Fruit fly (Drosophila melanogaster) whole organism, prepupa: ENCODE results near the gene Spn28F.

Experiments
- CG10631 ChIP-seq: fragments of 200-800 bp; sonication (Bioruptor generic); optimal IDR thresholded peaks from 2 replicates; lab custom pipeline; 2016; ENCODE audit warnings: missing biosample characterization, missing genetic modification characterization
- CG10669 ChIP-seq: fragments of 200-800 bp; sonication (Bioruptor generic); optimal IDR thresholded peaks from 3 replicates; lab custom pipeline; 2018; ENCODE audit warnings: missing biosample characterization, mild to moderate bottlenecking, missing genetic modification characterization, moderate library complexity
- CG11294 ChIP-seq: fragments of 200-800 bp; sonication (Bioruptor generic); IDR thresholded peaks from 2 replicates; pipeline ENCODE4 v1.3.6; 2022; ENCODE audit warnings: missing biosample characterization, missing genetic modification characterization
- CG11902 ChIP-seq: fragments of 200-800 bp; sonication (Bioruptor generic); optimal IDR thresholded peaks from 3 replicates; lab custom pipeline; 2016; ENCODE audit warnings: missing biosample characterization, missing genetic modification characterization
- CG15336 ChIP-seq: fragments of 200-800 bp; sonication (Bioruptor generic); IDR thresholded peaks from 2 replicates; pipeline ENCODE4 v1.3.6; 2022; ENCODE audit warnings: missing biosample characterization, missing genetic modification characterization
- CG31627 ChIP-seq: fragments of 200-800 bp; sonication (Bioruptor generic); optimal IDR thresholded peaks from 3 replicates; lab custom pipeline; 2016; ENCODE audit warnings: missing biosample characterization, missing genetic modification characterization
- CG32006 ChIP-seq: fragments of 200-800 bp; sonication (Bioruptor generic); optimal IDR thresholded peaks from 3 replicates; lab custom pipeline; 2017; ENCODE audit warnings: missing biosample characterization, mild to moderate bottlenecking, missing genetic modification characterization
- CG34406 ChIP-seq: fragments of 200-800 bp; sonication (Bioruptor generic); optimal IDR thresholded peaks from 3 replicates; lab custom pipeline; 2016; ENCODE audit warnings: missing biosample characterization, missing genetic modification characterization
- CG3919 ChIP-seq: fragments of 200-800 bp; sonication (Bioruptor generic); optimal IDR thresholded peaks from 3 replicates; lab custom pipeline; 2016; ENCODE audit warnings: missing biosample characterization, missing genetic modification characterization
- CG6163 ChIP-seq: fragments of 200-800 bp; sonication (Bioruptor generic); IDR thresholded peaks from 3 replicates; pipeline ENCODE4 v1.3.6; 2022; ENCODE audit warnings: missing biosample characterization, missing genetic modification characterization
- CG6808 ChIP-seq: fragments of 200-800 bp; sonication (Bioruptor generic); optimal IDR thresholded peaks from 3 replicates; lab custom pipeline; 2017; ENCODE audit warnings: missing biosample characterization, missing genetic modification characterization, mild to moderate bottlenecking, moderate library complexity, missing genetic modification reagents
- CG6854 ChIP-seq: fragments of 200-800 bp; sonication (Bioruptor generic); optimal IDR thresholded peaks from 2 replicates; lab custom pipeline; 2017; ENCODE audit warnings: missing biosample characterization, mild to moderate bottlenecking, missing genetic modification characterization
- CG8119 ChIP-seq: fragments of 200-800 bp; sonication (Bioruptor generic); IDR thresholded peaks from 3 replicates; pipeline ENCODE4 v1.3.6; 2022; ENCODE audit warnings: missing biosample characterization, missing genetic modification characterization
- CG8319 ChIP-seq: fragments of 200-800 bp; sonication (Bioruptor generic); optimal IDR thresholded peaks from 3 replicates; lab custom pipeline; 2016; ENCODE audit warnings: missing biosample characterization, missing genetic modification characterization
- CG8632 ChIP-seq: fragments of 200-800 bp; sonication (Bioruptor generic); optimal IDR thresholded peaks from 3 replicates; lab custom pipeline; 2016; ENCODE audit warnings: missing biosample characterization, missing genetic modification characterization
- Eip78C ChIP-seq: fragments of 200-800 bp; sonication (Bioruptor generic); peaks from one replicate; lab custom pipeline; 2016; ENCODE audit warnings: missing biosample characterization, missing genetic modification characterization
- Ets21C ChIP-seq: fragments of 200-800 bp; sonication (Bioruptor generic); optimal IDR thresholded peaks from 3 replicates; lab custom pipeline; 2016; ENCODE audit warnings: missing biosample characterization, missing genetic modification characterization
- Ets96B ChIP-seq: fragments of 200-800 bp; optimal IDR thresholded peaks from 2 replicates; lab custom pipeline; 2019; ENCODE audit warnings: missing biosample characterization, mild to moderate bottlenecking, missing genetic modification characterization, moderate library complexity
- Gug ChIP-seq: fragments of 200-800 bp; sonication (Bioruptor generic); IDR thresholded peaks from 2 replicates; pipeline ENCODE4 v1.3.6; 2022; ENCODE audit warnings: missing biosample characterization, missing genetic modification characterization
- Hr38 ChIP-seq: sonication (Bioruptor generic); optimal IDR thresholded peaks from 2 replicates; lab custom pipeline; 2016; ENCODE audit warnings: missing biosample characterization, missing genetic modification characterization
- Hr39 ChIP-seq: fragments of 200-800 bp; sonication (Bioruptor generic); optimal IDR thresholded peaks from 2 replicates; lab custom pipeline; 2016; ENCODE audit warnings: missing biosample characterization, missing genetic modification characterization
- Hr4 ChIP-seq: fragments of 200-800 bp; sonication (Bioruptor generic); optimal IDR thresholded peaks from 3 replicates; lab custom pipeline; 2016; ENCODE audit warnings: missing biosample characterization, missing genetic modification characterization
- Lpt ChIP-seq: fragments of 200-800 bp; sonication (Bioruptor generic); optimal IDR thresholded peaks from 3 replicates; lab custom pipeline; 2016; ENCODE audit warnings: missing biosample characterization, missing genetic modification characterization
- Met ChIP-seq: fragments of 200-800 bp; sonication (Bioruptor generic); optimal IDR thresholded peaks from 3 replicates; lab custom pipeline; 2016; ENCODE audit warnings: missing biosample characterization, missing genetic modification characterization
- OdsH ChIP-seq: fragments of 200-800 bp; sonication (Bioruptor generic); optimal IDR thresholded peaks from 3 replicates; lab custom pipeline; 2016; ENCODE audit warnings: missing biosample characterization, missing genetic modification characterization
- Smox ChIP-seq: fragments of 200-800 bp; sonication (Bioruptor generic); optimal IDR thresholded peaks from 3 replicates; lab custom pipeline; 2016; ENCODE audit warnings: missing biosample characterization, missing genetic modification characterization
- Sox102F ChIP-seq: fragments of 200-800 bp; sonication (Bioruptor generic); optimal IDR thresholded peaks from 2 replicates; lab custom pipeline; 2016; ENCODE audit warnings: missing biosample characterization, mild to moderate bottlenecking, missing genetic modification characterization
- Sox14 ChIP-seq: fragments of 200-800 bp; sonication (Bioruptor generic); optimal IDR thresholded peaks from 3 replicates; lab custom pipeline; 2016; ENCODE audit warnings: missing biosample characterization, missing genetic modification characterization
- Sox15 ChIP-seq: fragments of 200-800 bp; sonication (Bioruptor generic); optimal IDR thresholded peaks from 3 replicates; lab custom pipeline; 2016; ENCODE audit warnings: missing biosample characterization, missing genetic modification characterization
- achi ChIP-seq: fragments of 200-800 bp; sonication (Bioruptor generic); optimal IDR thresholded peaks from 3 replicates; lab custom pipeline; 2016; ENCODE audit warnings: missing biosample characterization, missing genetic modification characterization
- acj6 ChIP-seq: fragments of 200-800 bp; sonication (Bioruptor generic); optimal IDR thresholded peaks from 3 replicates; lab custom pipeline; 2016; ENCODE audit warnings: missing biosample characterization, missing genetic modification characterization
- esn ChIP-seq: fragments of 200-800 bp; sonication (Bioruptor generic); optimal IDR thresholded peaks from 2 replicates; lab custom pipeline; 2016; ENCODE audit warnings: missing biosample characterization, mild to moderate bottlenecking, missing genetic modification characterization, moderate library complexity
- lz ChIP-seq: fragments of 200-800 bp; sonication (Bioruptor generic); optimal IDR thresholded peaks from 3 replicates; lab custom pipeline; 2016; ENCODE audit warnings: missing biosample characterization, missing genetic modification characterization
- salr ChIP-seq, 2 experiments: fragments of 200-800 bp; sonication (Bioruptor generic); optimal IDR thresholded peaks; 3 replicates each; lab custom pipeline; 2016 to 2018; ENCODE audit warnings: missing biosample characterization in 2 of 2, missing genetic modification characterization in 2 of 2, mild to moderate bottlenecking in 1 of 2
- ss ChIP-seq, 2 experiments: fragments of 200-800 bp; sonication (Bioruptor generic); optimal IDR thresholded peaks; 2 replicates in 1 of 2; 3 replicates in 1 of 2; lab custom pipeline; 2017 to 2018; ENCODE audit warnings: mild to moderate bottlenecking in 2 of 2, missing biosample characterization in 2 of 2, missing genetic modification characterization in 2 of 2, moderate library complexity in 1 of 2
- svp ChIP-seq: fragments of 200-800 bp; sonication (Bioruptor generic); peaks from one replicate; lab custom pipeline; 2016; ENCODE audit warnings: missing biosample characterization, missing genetic modification characterization
- topi ChIP-seq: fragments of 200-800 bp; sonication (Bioruptor generic); optimal IDR thresholded peaks from 3 replicates; lab custom pipeline; 2016; ENCODE audit warnings: missing biosample characterization, missing genetic modification characterization

Spn28F gene

DNA sequence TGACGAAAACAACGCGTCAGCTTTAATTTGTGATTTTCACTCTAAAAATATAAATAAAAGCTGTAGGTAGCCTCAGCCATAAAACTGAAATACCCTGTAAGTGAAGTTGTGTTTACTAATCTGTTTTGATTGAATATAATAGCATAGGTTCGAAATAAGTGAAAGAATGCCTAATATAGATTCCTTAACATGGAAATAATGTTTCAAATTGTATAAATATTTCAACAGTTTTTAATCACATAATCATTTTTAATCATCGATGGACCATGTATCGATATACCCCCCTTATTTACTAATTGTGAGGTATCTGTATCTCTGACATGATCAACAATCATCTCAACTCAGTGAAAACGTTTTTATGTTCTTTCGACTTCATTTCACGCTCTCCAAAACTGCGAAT, 13.8 kb upstream of the Spn28F start (continued):
- TF ChIP-seq esn (GFP tag; lab: Kevin White, UChicago) (no peak), Sox14 (GFP tag; lab: Kevin White, UChicago) (no peak), CG6808 (GFP tag; lab: Kevin White, UChicago) (no peak), CG15336 (GFP tag; lab: Robert Waterston, UW) (peak; percentile 39; the same call in 1 of the 2 replicates), OdsH (no peak), Ets21C (GFP tag; lab: Kevin White, UChicago) (no peak), Gug (GFP tag; lab: Robert Waterston, UW) (no peak), CG34406 (no peak), CG3919 (GFP tag; lab: Kevin White, UChicago) (no peak), CG8319 (no peak), CG31627 (GFP tag; lab: Kevin White, UChicago) (no peak), CG6854 (GFP tag; lab: Kevin White, UChicago) (no peak), Sox102F (no peak), Hr39 (GFP tag; lab: Kevin White, UChicago) (no peak), CG8119 (GFP tag; lab: Robert Waterston, UW) (0 out of 3 replicates have a peak, but pooled peaks have one; percentile 40), salr (GFP tag; optimal IDR thresholded peaks at IDR 0.05; lab: Kevin White, UChicago) (no peak), Lpt (GFP tag; lab: Kevin White, UChicago) (no peak), Sox15 (GFP tag; lab: Kevin White, UChicago) (no peak), CG10669 (no peak), ss (GFP tag; optimal IDR thresholded peaks at IDR 0.05; lab: Kevin White, UChicago) (no peak), CG8632 (GFP tag; lab: Kevin White, UChicago) (no peak), CG32006 (GFP tag; lab: Kevin White, UChicago) (no peak), CG11294 (GFP tag; lab: Robert Waterston, UW) (peak; percentile 20; the same call in 1 of the 2 replicates), CG6163 (no peak), Met (peak; percentile 27), Eip78C (GFP tag; lab: Kevin White, UChicago) (no peak), Smox (no peak), Hr4 (no peak)

DNA sequence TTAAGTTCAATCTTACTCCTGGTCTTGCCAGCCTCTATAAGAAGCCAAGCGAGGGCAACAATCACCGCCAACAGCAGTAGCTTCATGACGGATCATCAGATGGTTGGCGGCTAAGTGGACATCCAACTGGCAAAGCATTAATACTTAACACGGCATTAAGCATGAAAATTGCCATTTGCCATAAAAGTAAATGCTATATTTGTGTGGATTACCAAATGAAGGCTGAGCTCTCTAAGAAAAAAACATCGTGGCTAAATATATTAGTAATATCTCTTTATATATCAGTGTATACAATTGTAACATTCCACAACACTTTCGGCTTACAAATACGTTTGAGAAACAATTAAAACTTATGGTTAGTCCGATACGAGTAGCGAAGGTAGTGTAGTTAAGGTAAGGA, 2.3 kb upstream of the Spn28F start, which contains the start of gene CG43057:
Gene CG43057, minus strand, starts transcription at position 101 of the 400 bp plus-strand sequence.
- no peak for TF ChIP-seq CG10631
- TF ChIP-seq, all 60 proteins: peak for 0

DNA sequence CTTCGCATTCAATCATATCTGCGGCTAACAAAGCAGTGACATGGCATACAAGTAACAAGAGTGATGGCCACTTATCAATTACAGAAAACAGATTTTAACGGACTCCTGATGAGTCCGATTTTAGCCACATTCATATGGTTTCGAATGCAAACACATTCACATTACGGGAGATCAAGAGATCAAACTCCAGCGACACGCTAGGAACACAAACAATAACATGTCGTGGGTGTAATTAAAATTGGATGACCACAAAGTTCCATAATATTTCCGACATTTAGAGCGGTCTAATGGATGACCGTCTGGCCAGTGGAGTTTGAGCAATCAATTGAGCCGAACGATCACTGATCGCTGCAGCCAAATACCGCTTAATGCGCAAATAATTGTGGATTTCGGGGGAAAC, 586 bp upstream of the Spn28F start, which contains the start of gene CG14277:
Gene CG14277, plus strand, starts transcription at position 301 of the 400 bp plus-strand sequence.
- TF ChIP-seq CG32006 (GFP tag; lab: Kevin White, UChicago) (no peak), Hr39 (GFP tag; lab: Kevin White, UChicago) (no peak), svp (GFP tag; lab: Kevin White, UChicago) (no peak), CG3919 (GFP tag; lab: Kevin White, UChicago) (no peak), OdsH (no peak), Smox (no peak), lz (GFP tag; lab: Kevin White, UChicago) (no peak), Hr38 (no peak), Ets21C (GFP tag; lab: Kevin White, UChicago) (no peak), Ets96B (tag; lab: Kevin White, UChicago) (no peak), esn (GFP tag; lab: Kevin White, UChicago) (no peak)

DNA sequence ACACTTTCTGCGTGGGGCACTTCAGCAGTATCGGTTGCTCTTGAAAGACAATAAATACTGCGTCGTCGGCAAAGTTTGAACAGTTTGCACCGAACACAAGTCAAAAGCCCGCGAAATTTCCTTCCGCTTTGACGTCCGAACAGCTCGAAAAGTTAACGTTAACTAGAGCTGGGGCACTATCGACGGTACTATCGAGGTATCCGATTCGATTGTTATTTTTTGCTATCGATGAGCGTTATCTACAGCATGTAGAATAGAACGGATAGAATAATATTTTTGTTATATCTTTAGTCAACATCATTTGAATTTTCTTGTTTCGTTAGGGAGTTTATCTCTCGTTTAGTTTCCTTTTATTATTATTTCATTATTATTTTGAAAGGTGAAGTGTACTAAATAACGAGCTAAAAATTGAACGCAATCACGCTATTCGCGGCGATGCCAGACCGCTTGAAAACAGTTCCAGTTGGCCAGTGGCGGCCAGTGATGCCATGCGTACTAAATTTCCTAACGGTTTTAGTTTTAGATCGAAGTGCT, 1.8 kb downstream of the Spn28F start, which contains the start of gene Pvr:
Gene Pvr, minus strand, starts transcription at position 167 of the 534 bp plus-strand sequence.
- TF ChIP-seq CG11902 (no peak), acj6 (GFP tag; lab: Kevin White, UChicago) (no peak), Hr4 (peak; percentile 8), CG6808 (GFP tag; lab: Kevin White, UChicago) (peak; percentile 99), achi (GFP tag; lab: Kevin White, UChicago) (peak; percentile 14), Eip78C (GFP tag; lab: Kevin White, UChicago) (peak; percentile 67), topi (GFP tag; lab: Kevin White, UChicago) (peak; percentile 20)
